Fruit fly (Drosophila melanogaster) whole organism, embryonic: Measurements from ENCODE around the gene Tailor.

ENCODE experiments used
- Ada2b ChIP-seq: fragments of 200-800 bp; sonication (Bioruptor generic); IDR thresholded peaks from 2 replicates; pipeline ENCODE4 v1.3.6; 2022; ENCODE audit warnings: missing biosample characterization, missing genetic modification characterization
- Blimp-1 ChIP-seq: fragments of 200-800 bp; sonication (Bioruptor generic); optimal IDR thresholded peaks from 3 replicates; lab custom pipeline; 2018; ENCODE audit warnings: missing biosample characterization, missing genetic modification characterization, mild to moderate bottlenecking, moderate library complexity, missing genetic modification reagents
- Bteb2 ChIP-seq: fragments of 200-800 bp; sonication (Bioruptor generic); optimal IDR thresholded peaks from 2 replicates; lab custom pipeline; 2016; ENCODE audit warnings: missing biosample characterization, missing genetic modification characterization
- CG10959 ChIP-seq: fragments of 200-800 bp; sonication (Bioruptor generic); IDR thresholded peaks from 2 replicates; pipeline ENCODE4 v1.3.6; 2022; ENCODE audit warnings: missing biosample characterization, missing genetic modification characterization
- CG11696 ChIP-seq: fragments of 200-800 bp; sonication (Bioruptor generic); IDR thresholded peaks from 2 replicates; pipeline ENCODE4 v1.3.6; 2022; ENCODE audit warnings: missing biosample characterization, missing genetic modification characterization
- CG12219 ChIP-seq: fragments of 200-800 bp; sonication (Bioruptor generic); optimal IDR thresholded peaks from 3 replicates; lab custom pipeline; 2018; ENCODE audit warnings: missing biosample characterization, mild to moderate bottlenecking, missing genetic modification characterization
- CG15011 ChIP-seq: fragments of 200-800 bp; sonication (Bioruptor generic); optimal IDR thresholded peaks from 3 replicates; lab custom pipeline; 2018; ENCODE audit warnings: missing biosample characterization, mild to moderate bottlenecking, missing genetic modification characterization
- CG15479 ChIP-seq: fragments of 200-800 bp; sonication (Bioruptor generic); optimal IDR thresholded peaks from 3 replicates; lab custom pipeline; 2019; ENCODE audit warnings: missing biosample characterization, mild to moderate bottlenecking, missing genetic modification characterization, moderate library complexity
- CG1603 ChIP-seq: fragments of 200-800 bp; sonication (Bioruptor generic); optimal IDR thresholded peaks from 2 replicates; lab custom pipeline; 2019; ENCODE audit warnings: missing biosample characterization, mild to moderate bottlenecking, missing genetic modification characterization, moderate library complexity
- CG17912 ChIP-seq: fragments of 200-800 bp; sonication (Bioruptor generic); optimal IDR thresholded peaks from 2 replicates; lab custom pipeline; 2018; ENCODE audit warnings: missing biosample characterization, mild to moderate bottlenecking, missing genetic modification characterization
- CG18764 ChIP-seq: fragments of 200-800 bp; sonication (Bioruptor generic); optimal IDR thresholded peaks from 3 replicates; lab custom pipeline; 2016; ENCODE audit warnings: missing biosample characterization, missing genetic modification characterization
- CG2120 ChIP-seq: fragments of 200-800 bp; sonication (Bioruptor generic); optimal IDR thresholded peaks from 3 replicates; lab custom pipeline; 2016; ENCODE audit warnings: missing biosample characterization, missing genetic modification characterization
- CG31365 ChIP-seq: fragments of 200-800 bp; sonication (Bioruptor generic); optimal IDR thresholded peaks from 2 replicates; lab custom pipeline; 2018; ENCODE audit warnings: missing biosample characterization, mild to moderate bottlenecking, missing genetic modification characterization
- CG6791 ChIP-seq: fragments of 200-800 bp; sonication (Bioruptor generic); IDR thresholded peaks from 3 replicates; pipeline ENCODE4 v1.3.6; 2022; ENCODE audit warnings: missing biosample characterization, missing genetic modification characterization; ENCODE audit not compliant: partially characterized antibody
- CG6854 ChIP-seq: fragments of 200-800 bp; sonication (Bioruptor generic); optimal IDR thresholded peaks from 3 replicates; lab custom pipeline; 2017; ENCODE audit warnings: missing biosample characterization, mild to moderate bottlenecking, missing genetic modification characterization
- CG7271 ChIP-seq: fragments of 200-800 bp; sonication (Bioruptor generic); optimal IDR thresholded peaks from 2 replicates; lab custom pipeline; 2018; ENCODE audit warnings: missing biosample characterization, mild to moderate bottlenecking, missing genetic modification characterization, moderate library complexity
- CG9609 ChIP-seq: fragments of 200-800 bp; sonication (Bioruptor generic); optimal IDR thresholded peaks from 3 replicates; lab custom pipeline; 2016; ENCODE audit warnings: missing biosample characterization, missing genetic modification characterization
- D ChIP-seq, 2 experiments: fragments of 200-800 bp in 1 of 2; fragments of >200 bp in 1 of 2; sonication (Bioruptor generic) in 1 of 2; optimal IDR thresholded peaks; 2 replicates in 1 of 2; 3 replicates in 1 of 2; lab custom pipeline; 2017; ENCODE audit warnings: mild to moderate bottlenecking in 1 of 2, missing biosample characterization in 1 of 2, missing genetic modification characterization in 1 of 2, missing genetic modification reagents in 1 of 2
- Dad ChIP-seq: fragments of 200-800 bp; sonication (Bioruptor generic); optimal IDR thresholded peaks from 3 replicates; lab custom pipeline; 2016; ENCODE audit warnings: missing biosample characterization, missing genetic modification characterization
- Dfd ChIP-seq, 2 experiments: fragments of >200 bp; optimal IDR thresholded peaks; 2 replicates each; lab custom pipeline; 2017; ENCODE audit warnings: missing biosample characterization in 2 of 2, missing genetic modification characterization in 2 of 2
- HmgD ChIP-seq: fragments of 200-800 bp; sonication (Bioruptor generic); optimal IDR thresholded peaks from 3 replicates; lab custom pipeline; 2016; ENCODE audit warnings: missing biosample characterization, missing genetic modification characterization
- Mad ChIP-seq: fragments of 200-800 bp; sonication (Bioruptor generic); optimal IDR thresholded peaks from 2 replicates; lab custom pipeline; 2016; ENCODE audit warnings: missing biosample characterization, missing genetic modification characterization
- Mes4 ChIP-seq: fragments of 200-800 bp; sonication (Bioruptor generic); optimal IDR thresholded peaks from 2 replicates; lab custom pipeline; 2016; ENCODE audit warnings: missing biosample characterization, missing genetic modification characterization
- Poxn ChIP-seq: fragments of 200-800 bp; sonication (Bioruptor generic); IDR thresholded peaks from 2 replicates; pipeline ENCODE4 v1.3.6; 2022; ENCODE audit warnings: missing biosample characterization, missing genetic modification characterization
- Rx ChIP-seq: fragments of 200-800 bp; sonication (Bioruptor generic); IDR thresholded peaks from 2 replicates; pipeline ENCODE4 v1.3.6; 2022; ENCODE audit warnings: missing biosample characterization, missing genetic modification characterization
- TFAM ChIP-seq: fragments of 200-800 bp; sonication (Bioruptor generic); optimal IDR thresholded peaks from 2 replicates; lab custom pipeline; 2017; ENCODE audit warnings: missing biosample characterization, missing genetic modification characterization, inconsistent platforms
- bowl ChIP-seq: fragments of 200-800 bp; sonication (Bioruptor generic); IDR thresholded peaks from 2 replicates; pipeline ENCODE4 v1.3.6; 2022; ENCODE audit warnings: missing biosample characterization, missing genetic modification characterization
- bsh ChIP-seq, 2 experiments: fragments of 200-800 bp; sonication (Bioruptor generic); optimal IDR thresholded peaks; 2 replicates each; lab custom pipeline; 2017 to 2018; ENCODE audit warnings: mild to moderate bottlenecking in 2 of 2, missing biosample characterization in 2 of 2, missing genetic modification characterization in 2 of 2, moderate library complexity in 1 of 2
- cad ChIP-seq: fragments of >200 bp; optimal IDR thresholded peaks from 2 replicates; lab custom pipeline; 2017; ENCODE audit warnings: missing biosample characterization, missing genetic modification characterization
- chinmo ChIP-seq: fragments of 200-800 bp; sonication (Bioruptor generic); IDR thresholded peaks from 4 replicates; pipeline ENCODE4 v1.3.6; 2022; ENCODE audit warnings: missing biosample characterization, missing genetic modification characterization; ENCODE audit not compliant: partially characterized antibody
- danr ChIP-seq: fragments of 200-800 bp; sonication (Bioruptor generic); IDR thresholded peaks from 2 replicates; pipeline ENCODE4 v1.3.6; 2022; ENCODE audit warnings: missing biosample characterization, missing genetic modification characterization
- hkb ChIP-seq, 2 experiments: fragments of 200-800 bp in 1 of 2; fragments of >200 bp in 1 of 2; sonication (Bioruptor generic) in 1 of 2; IDR thresholded peaks in 1 of 2; optimal IDR thresholded peaks in 1 of 2; 2 replicates each; pipeline versions ENCODE4 v1.3.6 to Lab custom; 2017 to 2022; ENCODE audit warnings: missing biosample characterization in 1 of 2, missing genetic modification characterization in 1 of 2
- nmo ChIP-seq: fragments of 200-800 bp; sonication (Bioruptor generic); optimal IDR thresholded peaks from 2 replicates; lab custom pipeline; 2018; ENCODE audit warnings: missing biosample characterization, mild to moderate bottlenecking, missing genetic modification characterization, moderate library complexity
- row ChIP-seq: fragments of 200-800 bp; sonication (Bioruptor generic); IDR thresholded peaks from 3 replicates; pipeline ENCODE4 v1.3.6; 2022; ENCODE audit warnings: missing biosample characterization, missing genetic modification characterization
- scrt ChIP-seq: fragments of 200-800 bp; sonication (Bioruptor generic); optimal IDR thresholded peaks from 2 replicates; lab custom pipeline; 2018; ENCODE audit warnings: missing biosample characterization, mild to moderate bottlenecking, missing genetic modification characterization, moderate library complexity
- sens ChIP-seq: fragments of 200-800 bp; sonication (Bioruptor generic); peaks from one replicate; lab custom pipeline; 2016; ENCODE audit warnings: missing biosample characterization, missing genetic modification characterization
- sima ChIP-seq: fragments of 200-800 bp; sonication (Bioruptor generic); optimal IDR thresholded peaks from 2 replicates; lab custom pipeline; 2016; ENCODE audit warnings: missing biosample characterization, missing genetic modification characterization
- slbo ChIP-seq: fragments of 200-800 bp; sonication (Bioruptor generic); IDR thresholded peaks from 2 replicates; pipeline ENCODE4 v1.3.6; 2022; ENCODE audit warnings: missing biosample characterization, missing genetic modification characterization
- sqz ChIP-seq: fragments of 200-800 bp; sonication (Bioruptor generic); optimal IDR thresholded peaks from 3 replicates; lab custom pipeline; 2018; ENCODE audit warnings: missing biosample characterization, mild to moderate bottlenecking, missing genetic modification characterization
- stwl ChIP-seq: fragments of 200-800 bp; sonication (Bioruptor generic); optimal IDR thresholded peaks from 3 replicates; lab custom pipeline; 2018; ENCODE audit warnings: missing biosample characterization, mild to moderate bottlenecking, missing genetic modification characterization, moderate library complexity
- tio ChIP-seq: fragments of 200-800 bp; sonication (Bioruptor generic); optimal IDR thresholded peaks from 2 replicates; lab custom pipeline; 2017; ENCODE audit warnings: missing biosample characterization, missing genetic modification characterization, inconsistent platforms
- tll ChIP-seq, 2 experiments: fragments of 200-800 bp in 1 of 2; fragments of >200 bp in 1 of 2; sonication (Bioruptor generic) in 1 of 2; optimal IDR thresholded peaks; 2 replicates each; lab custom pipeline; 2017 to 2019; ENCODE audit warnings: missing biosample characterization in 2 of 2, missing genetic modification characterization in 2 of 2, mild to moderate bottlenecking in 1 of 2, moderate library complexity in 1 of 2
- wek ChIP-seq: fragments of 200-800 bp; sonication (Bioruptor generic); optimal IDR thresholded peaks from 3 replicates; lab custom pipeline; 2018; ENCODE audit warnings: missing biosample characterization, mild to moderate bottlenecking, missing genetic modification characterization, moderate library complexity
- zen ChIP-seq: fragments of 200-800 bp; sonication (Bioruptor generic); optimal IDR thresholded peaks from 3 replicates; lab custom pipeline; 2018; ENCODE audit warnings: missing biosample characterization, mild to moderate bottlenecking, missing genetic modification characterization, moderate library complexity
- zfh1 ChIP-seq: fragments of 200-800 bp; sonication (Bioruptor generic); IDR thresholded peaks from 3 replicates; pipeline ENCODE4 v1.3.6; 2022; ENCODE audit warnings: missing biosample characterization, missing genetic modification characterization

Tailor gene

dm6 chr3R:7052242-7052641 lies 33.6 kb downstream of the Tailor start, which contains the start of gene Sodh1 (continued):
- TF ChIP-seq CG15479 (GFP tag; lab: Kevin White, UChicago) (peak; percentile 33), slbo (GFP tag; lab: Robert Waterston, UW) (no peak), row (GFP tag; lab: Robert Waterston, UW) (no peak), tio (GFP tag; lab: Kevin White, UChicago) (no peak)

- TF ChIP-seq Mad (GFP tag; lab: Kevin White, UChicago) (no peak), Blimp-1 (GFP tag; lab: Kevin White, UChicago) (peak; percentile 44), CG12219 (GFP tag; lab: Kevin White, UChicago) (no peak), Mes4 (GFP tag; lab: Kevin White, UChicago) (no peak), CG7271 (no peak), D (optimal IDR thresholded peaks at IDR 0.05; lab: Kevin White, UChicago) (peak; percentile 81), D (GFP tag; optimal IDR thresholded peaks at IDR 0.05; lab: Kevin White, UChicago) (no peak), CG15011 (GFP tag; lab: Kevin White, UChicago) (no peak), stwl (tag; lab: Kevin White, UChicago) (no peak), cad (GFP tag; lab: Kevin White, UChicago) (peak; percentile 65), zfh1 (GFP tag; lab: Robert Waterston, UW) (no peak), tll (GFP tag; optimal IDR thresholded peaks at IDR 0.05; lab: Kevin White, UChicago) (peak in 1 of 2 experiments; percentile 8), zen (tag; lab: Kevin White, UChicago) (peak; percentile 61)
Measured at dm6 chr3R:7044016-7044415, 41.9 kb downstream of the Tailor start.

- no peak for TF ChIP-seq CG6791 (GFP tag; lab: Robert Waterston, UW)
- TF ChIP-seq sens: no peak
- TF ChIP-seq bsh (GFP tag; optimal IDR thresholded peaks at IDR 0.05; lab: Kevin White, UChicago): no peak
- TF ChIP-seq CG18764 (GFP tag; lab: Kevin White, UChicago): no peak
- no peak for TF ChIP-seq wek (GFP tag; lab: Kevin White, UChicago)
- TF ChIP-seq CG17912: no peak
- TF ChIP-seq Rx (GFP tag; lab: Robert Waterston, UW): no peak
- no peak for TF ChIP-seq CG2120 (GFP tag; lab: Kevin White, UChicago)
- TF ChIP-seq Poxn: no peak
- TF ChIP-seq CG31365 (tag; lab: Kevin White, UChicago): peak; percentile 60
- peak in 1 of 2 experiments; percentile 42 for TF ChIP-seq Dfd (GFP tag; optimal IDR thresholded peaks at IDR 0.05; lab: Kevin White, UChicago)
- no peak for TF ChIP-seq CG11696 (GFP tag; lab: Robert Waterston, UW)
- TF ChIP-seq sima (GFP tag; lab: Kevin White, UChicago): no peak
- TF ChIP-seq, all 482 proteins: peak for 2
Measured at dm6 chr3R:7040894-7041293, 45.0 kb downstream of the Tailor start.

- TF ChIP-seq bowl (GFP tag; lab: Robert Waterston, UW) (no peak), Ada2b (GFP tag; lab: Robert Waterston, UW) (no peak), TFAM (GFP tag; lab: Kevin White, UChicago) (no peak), scrt (GFP tag; lab: Kevin White, UChicago) (peak; percentile 97), chinmo (GFP tag; lab: Robert Waterston, UW) (peak; percentile 89; the same call in 1 of the 4 replicates), Bteb2 (no peak), sqz (GFP tag; lab: Kevin White, UChicago) (no peak), danr (no peak), hkb (optimal IDR thresholded peaks at IDR 0.05; lab: Kevin White, UChicago) (no peak), hkb (GFP tag; IDR thresholded peaks at IDR 0.05; lab: Robert Waterston, UW) (0 out of 2 replicates have a peak, but pooled peaks have one; percentile 26), CG12219 (GFP tag; lab: Kevin White, UChicago) (no peak), CG6854 (GFP tag; lab: Kevin White, UChicago) (no peak), CG10959 (GFP tag; lab: Robert Waterston, UW) (no peak), nmo (GFP tag; lab: Kevin White, UChicago) (peak; percentile 37), Dad (GFP tag; lab: Kevin White, UChicago) (no peak), CG9609 (GFP tag; lab: Kevin White, UChicago) (no peak), CG31365 (tag; lab: Kevin White, UChicago) (no peak), CG1603 (tag; lab: Kevin White, UChicago) (no peak), HmgD (GFP tag; lab: Kevin White, UChicago) (peak; percentile 51)
Measured at dm6 chr3R:7037250-7037802, 48.6 kb downstream of the Tailor start.
